Worm (Caenorhabditis elegans) whole organism, L3 larva: ENCODE results near the gene Y69H2.1.

ENCODE experiments used
- aly-2 ChIP-seq: fragments of 150-350 bp; optimal IDR thresholded peaks from 2 replicates; lab custom pipeline; 2014; ENCODE audit warnings: missing biosample characterization, missing genetic modification characterization
- ceh-16 ChIP-seq: sonication (generic microtip); optimal IDR thresholded peaks from 2 replicates; lab custom pipeline; 2017; ENCODE audit warnings: missing biosample characterization, missing genetic modification characterization
- ceh-82 ChIP-seq: fragments of 150-350 bp; optimal IDR thresholded peaks from 2 replicates; lab custom pipeline; 2014; ENCODE audit warnings: missing biosample characterization, missing genetic modification characterization
- elt-1 ChIP-seq: fragments of 150-350 bp; optimal IDR thresholded peaks from 2 replicates; lab custom pipeline; 2014; ENCODE audit warnings: missing biosample characterization, missing genetic modification characterization
- elt-2 ChIP-seq: sonication (generic microtip); optimal IDR thresholded peaks from 2 replicates; lab custom pipeline; 2016; ENCODE audit warnings: missing genetic modification reagents, mild to moderate bottlenecking, missing genetic modification characterization, missing compliant biosample characterization
- fos-1 ChIP-seq: fragments of 150-350 bp; optimal IDR thresholded peaks from 2 replicates; lab custom pipeline; 2014; ENCODE audit warnings: missing biosample characterization, missing genetic modification characterization
- lin-15B ChIP-seq: fragments of 150-350 bp; optimal IDR thresholded peaks from 2 replicates; lab custom pipeline; 2014; ENCODE audit warnings: missing biosample characterization, missing genetic modification characterization
- lin-39 ChIP-seq: fragments of 150-350 bp; optimal IDR thresholded peaks from 2 replicates; lab custom pipeline; 2018; ENCODE audit warnings: missing biosample characterization, missing genetic modification reagents, missing genetic modification characterization
- nhr-237 ChIP-seq: fragments of 150-350 bp; optimal IDR thresholded peaks from 2 replicates; lab custom pipeline; 2014; ENCODE audit warnings: missing biosample characterization, missing genetic modification characterization
- nhr-25 ChIP-seq: sonication (generic microtip); optimal IDR thresholded peaks from 2 replicates; lab custom pipeline; 2017; ENCODE audit warnings: missing biosample characterization, missing genetic modification characterization
- nhr-76 ChIP-seq: fragments of 150-350 bp; sonication (generic microtip); optimal IDR thresholded peaks from 5 replicates; lab custom pipeline; 2014; ENCODE audit warnings: missing biosample characterization, missing genetic modification characterization
- pqm-1 ChIP-seq: fragments of 150-350 bp; optimal IDR thresholded peaks from 2 replicates; lab custom pipeline; 2017; ENCODE audit warnings: missing biosample characterization, missing genetic modification characterization, inconsistent platforms
- skn-1 ChIP-seq: fragments of 150-350 bp; optimal IDR thresholded peaks from 2 replicates; lab custom pipeline; 2014; ENCODE audit warnings: missing biosample characterization, missing genetic modification characterization

- no peak for TF ChIP-seq nhr-25 (tag; lab: Kevin White, UChicago)
- TF ChIP-seq pqm-1 (tag; lab: Kevin White, UChicago) = no peak
- TF ChIP-seq elt-1 (tag; lab: Kevin White, UChicago) = no peak
- no peak for TF ChIP-seq ceh-82
- no peak for TF ChIP-seq lin-39
- no peak for TF ChIP-seq nhr-76 (tag; lab: Kevin White, UChicago)
- TF ChIP-seq lin-15B (tag; lab: Kevin White, UChicago) = no peak
- TF ChIP-seq aly-2 (tag; lab: Kevin White, UChicago) = no peak
- TF ChIP-seq skn-1 (tag; lab: Kevin White, UChicago) = no peak
- TF ChIP-seq ceh-16 (tag; lab: Kevin White, UChicago) = no peak
- no peak for TF ChIP-seq fos-1 (tag; lab: Kevin White, UChicago)
- no peak for TF ChIP-seq nhr-237
- no peak for TF ChIP-seq elt-2
Measured at ce11 chrV:18587936-18588335, 34.4 kb downstream of the Y69H2.1 start.
